Worm (Caenorhabditis elegans): ENCODE measurements around the gene acs-6.
A peak's percentile ranks its signal among the peaks of the same experiment; 100 is the strongest.

acs-6 gene

ce11 chrII:7098578-7098977 is 36.7 kb downstream of the acs-6 start, which contains the start of gene mct-5:
Gene mct-5, minus strand, starts transcription at chrII:7098593.
- TF ChIP-seq unc-62 (GFP tag; optimal IDR thresholded peaks at IDR 0.05) = no peak
- TF ChIP-seq snpc-4 (tag; optimal IDR thresholded peaks at IDR 0.05) = no peak
- TF ChIP-seq elt-1 (tag; optimal IDR thresholded peaks at IDR 0.05; ENCODE audit: borderline replicate concordance, insufficient read depth) = no peak
- no peak for TF ChIP-seq lin-32 (GFP tag; optimal IDR thresholded peaks at IDR 0.05)

- no peak for TF ChIP-seq zip-8 (tag; optimal IDR thresholded peaks at IDR 0.05)
- TF ChIP-seq snpc-4 (tag; optimal IDR thresholded peaks at IDR 0.05) = no peak
- TF ChIP-seq ceh-83 (GFP tag; optimal IDR thresholded peaks at IDR 0.05) = no peak
- no peak for TF ChIP-seq unc-39 (tag; optimal IDR thresholded peaks at IDR 0.05)
- TF ChIP-seq hlh-1 (tag; optimal IDR thresholded peaks at IDR 0.05) = no peak
- no peak for TF ChIP-seq unc-62 (GFP tag; optimal IDR thresholded peaks at IDR 0.05)
- no peak for TF ChIP-seq bed-3 (GFP tag; optimal IDR thresholded peaks at IDR 0.05)
- no peak for TF ChIP-seq ces-1 (GFP tag; optimal IDR thresholded peaks at IDR 0.05)
- TF ChIP-seq mep-1 (tag; optimal IDR thresholded peaks at IDR 0.05) = no peak
- no peak for TF ChIP-seq pha-4 (tag; optimal IDR thresholded peaks at IDR 0.05)
- no peak for TF ChIP-seq unc-120 (tag; optimal IDR thresholded peaks at IDR 0.05; ENCODE audit: poor library complexity, severe bottlenecking)
These were observed 37.4 kb downstream of the acs-6 start for ce11 chrII:7099231-7099630.

ce11 chrII:7100838-7101237 is 39.0 kb downstream of the acs-6 start, which contains the start of gene mmaa-1:
Gene mmaa-1, minus strand, starts transcription at chrII:7101165.
- TF ChIP-seq lin-32 (GFP tag; optimal IDR thresholded peaks at IDR 0.05) = no peak
- no peak for TF ChIP-seq nhr-237 (tag; optimal IDR thresholded peaks at IDR 0.05)
- TF ChIP-seq nhr-2 (tag; optimal IDR thresholded peaks at IDR 0.05) = no peak
- no peak for TF ChIP-seq ceh-43 (GFP tag; optimal IDR thresholded peaks at IDR 0.05)
- no peak for TF ChIP-seq mab-5 (tag; optimal IDR thresholded peaks at IDR 0.05)
- TF ChIP-seq ces-1 (GFP tag; optimal IDR thresholded peaks at IDR 0.05) = no peak
- TF ChIP-seq blmp-1 (tag; optimal IDR thresholded peaks at IDR 0.05) = no peak
- TF ChIP-seq sem-2 (GFP tag; optimal IDR thresholded peaks at IDR 0.05) = no peak

ce11 chrII:7102288-7102687 is 40.5 kb downstream of the acs-6 start:
- TF ChIP-seq ztf-11 (tag; optimal IDR thresholded peaks at IDR 0.05) = no peak
- no peak for TF ChIP-seq drap-1 (GFP tag; optimal IDR thresholded peaks at IDR 0.05)
- TF ChIP-seq nhr-12 (tag; optimal IDR thresholded peaks at IDR 0.05) = no peak
- TF ChIP-seq bed-3 (GFP tag; optimal IDR thresholded peaks at IDR 0.05) = no peak
- TF ChIP-seq cnd-1 (tag; optimal IDR thresholded peaks at IDR 0.05) = no peak
- TF ChIP-seq blmp-1 (tag; optimal IDR thresholded peaks at IDR 0.05) = no peak
- TF ChIP-seq lsy-2 (tag; optimal IDR thresholded peaks at IDR 0.05) = no peak
- TF ChIP-seq mls-2 (tag; optimal IDR thresholded peaks at IDR 0.05) = no peak
- TF ChIP-seq tbx-8 (GFP tag; optimal IDR thresholded peaks at IDR 0.05) = no peak
- TF ChIP-seq sptf-1 (tag; optimal IDR thresholded peaks at IDR 0.05) = no peak
- no peak for TF ChIP-seq sem-2 (GFP tag; optimal IDR thresholded peaks at IDR 0.05)
- no peak for TF ChIP-seq lin-13 (tag; optimal IDR thresholded peaks at IDR 0.05)
- no peak for TF ChIP-seq ceh-83 (GFP tag; optimal IDR thresholded peaks at IDR 0.05)
- no peak for TF ChIP-seq lin-32 (GFP tag; optimal IDR thresholded peaks at IDR 0.05)
- TF ChIP-seq ceh-43 (GFP tag; optimal IDR thresholded peaks at IDR 0.05) = no peak

ce11 chrII:7103111-7103510 is 41.3 kb downstream of the acs-6 start:
- TF ChIP-seq nhr-237 (tag; optimal IDR thresholded peaks at IDR 0.05) (no peak), ztf-11 (tag; optimal IDR thresholded peaks at IDR 0.05) (no peak)

- peak; percentile 63 for TF ChIP-seq lin-13 (tag; optimal IDR thresholded peaks at IDR 0.05)
- TF ChIP-seq elt-3 (tag; optimal IDR thresholded peaks at IDR 0.05) = no peak
- peak; percentile 76 for TF ChIP-seq ces-1 (GFP tag; optimal IDR thresholded peaks at IDR 0.05)
- TF ChIP-seq bed-3 (GFP tag; optimal IDR thresholded peaks at IDR 0.05) = no peak
- no peak for TF ChIP-seq elt-1 (tag; optimal IDR thresholded peaks at IDR 0.05; ENCODE audit: borderline replicate concordance, insufficient read depth)
- TF ChIP-seq sem-2 (GFP tag; optimal IDR thresholded peaks at IDR 0.05) = no peak
- no peak for TF ChIP-seq ztf-11 (tag; optimal IDR thresholded peaks at IDR 0.05)
- TF ChIP-seq mab-5 (tag; optimal IDR thresholded peaks at IDR 0.05) = peak; percentile 41
- TF ChIP-seq snpc-4 (tag; optimal IDR thresholded peaks at IDR 0.05) = no peak
- TF ChIP-seq flh-1 (GFP tag; optimal IDR thresholded peaks at IDR 0.05) = no peak
- TF ChIP-seq zip-8 (tag; optimal IDR thresholded peaks at IDR 0.05) = no peak
- peak; percentile 92 for TF ChIP-seq nhr-237 (tag; optimal IDR thresholded peaks at IDR 0.05)
- peak; percentile 33 for TF ChIP-seq sptf-1 (tag; optimal IDR thresholded peaks at IDR 0.05)
- peak; percentile 73 for TF ChIP-seq unc-62 (GFP tag; optimal IDR thresholded peaks at IDR 0.05)
- no peak for TF ChIP-seq unc-39 (tag; optimal IDR thresholded peaks at IDR 0.05)
- TF ChIP-seq mep-1 (tag; optimal IDR thresholded peaks at IDR 0.05) = peak; percentile 88
- peak; percentile 5 for TF ChIP-seq mls-2 (tag; optimal IDR thresholded peaks at IDR 0.05)
- peak; percentile 79 for TF ChIP-seq ceh-39 (tag; optimal IDR thresholded peaks at IDR 0.05)
- TF ChIP-seq cnd-1 (tag; optimal IDR thresholded peaks at IDR 0.05) = no peak
- no peak for TF ChIP-seq nhr-12 (tag; optimal IDR thresholded peaks at IDR 0.05)
- no peak for TF ChIP-seq lin-32 (GFP tag; optimal IDR thresholded peaks at IDR 0.05)
- TF ChIP-seq pha-4 (tag; optimal IDR thresholded peaks at IDR 0.05) = peak; percentile 81
- TF ChIP-seq nhr-2 (tag; optimal IDR thresholded peaks at IDR 0.05) = no peak
- no peak for TF ChIP-seq nhr-28 (tag; optimal IDR thresholded peaks at IDR 0.05)
- peak; percentile 4 for TF ChIP-seq unc-120 (tag; optimal IDR thresholded peaks at IDR 0.05; ENCODE audit: poor library complexity, severe bottlenecking)
- TF ChIP-seq lsy-2 (tag; optimal IDR thresholded peaks at IDR 0.05) = peak; percentile 98
- peak; percentile 61 for TF ChIP-seq hlh-1 (tag; optimal IDR thresholded peaks at IDR 0.05)
- TF ChIP-seq drap-1 (GFP tag; optimal IDR thresholded peaks at IDR 0.05) = no peak
These were observed 43.2 kb downstream of the acs-6 start, which contains the start of the genes farl-11 and rpl-33 for ce11 chrII:7104794-7105613. Gene farl-11, minus strand, starts transcription at chrII:7105035. Gene rpl-33, plus strand, starts transcription at chrII:7105563.
